Fruit fly (Drosophila melanogaster): ENCODE results near the gene CG9377.
A peak's percentile ranks its signal among the peaks of the same experiment; 100 is the strongest.

Gene CG9377

DNA sequence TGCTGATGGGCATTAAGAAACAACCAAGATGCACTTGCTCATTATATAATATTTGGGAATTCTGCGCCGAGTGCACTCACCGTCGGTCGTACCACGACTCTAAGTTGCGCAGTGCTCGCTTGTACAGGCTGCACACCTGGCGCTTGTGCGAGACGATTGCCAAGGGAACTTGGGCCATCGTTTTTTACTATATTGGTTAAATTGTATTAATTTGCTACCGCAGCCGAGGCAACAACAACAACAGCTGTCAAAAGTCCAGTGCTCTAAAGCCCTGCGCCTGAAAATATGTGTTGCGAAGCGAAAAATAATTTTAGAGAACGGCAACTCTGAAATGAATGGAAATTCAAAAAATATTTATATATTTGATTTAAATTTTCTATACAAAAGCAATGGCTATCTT lies 9.4 kb upstream of the CG9377 start, which contains the start of gene ND-B22 (continued):
- TF ChIP-seq Hsf (GFP tag; optimal IDR thresholded peaks at IDR 0.05), result peak; percentile 47
- TF ChIP-seq CG10147 (GFP tag; optimal IDR thresholded peaks at IDR 0.05), result peak; percentile 17
- no peak for TF ChIP-seq slp2 (GFP tag; optimal IDR thresholded peaks at IDR 0.05)
- TF ChIP-seq GATAe (GFP tag; conservative IDR thresholded peaks at IDR 0.05), result no peak
- peak; percentile 61 for TF ChIP-seq Fer1 (GFP tag; optimal IDR thresholded peaks at IDR 0.05)
- peak; percentile 40 for TF ChIP-seq zfh2 (GFP tag; optimal IDR thresholded peaks at IDR 0.05)
- TF ChIP-seq ato (GFP tag; IDR thresholded peaks at IDR 0.05; ENCODE audit: partially characterized antibody), result no peak; the same call in 1 of the 2 replicates
- peak; percentile 35; the same call in 1 of the 3 replicates for TF ChIP-seq CG34422 (GFP tag; IDR thresholded peaks at IDR 0.05)
- peak; percentile 37 for TF ChIP-seq nom (GFP tag; optimal IDR thresholded peaks at IDR 0.05)
- no peak for TF ChIP-seq fd96Cb (tag; optimal IDR thresholded peaks at IDR 0.05)
- TF ChIP-seq CG34376 (GFP tag; optimal IDR thresholded peaks at IDR 0.05), result peak; percentile 33
- no peak for TF ChIP-seq maf-S (GFP tag; optimal IDR thresholded peaks at IDR 0.05)
- TF ChIP-seq HLH4C (GFP tag; IDR thresholded peaks at IDR 0.05; ENCODE audit: partially characterized antibody), result no peak
- TF ChIP-seq Hr51 (GFP tag; optimal IDR thresholded peaks at IDR 0.05), result peak in 1 of 2 experiments; percentile 5
- no peak for TF ChIP-seq CG8388 (GFP tag; optimal IDR thresholded peaks at IDR 0.05)
- peak; percentile 37; the same call in 1 of the 4 replicates for TF ChIP-seq Dll (GFP tag; IDR thresholded peaks at IDR 0.05; ENCODE audit: partially characterized antibody)
- TF ChIP-seq Lim3 (GFP tag; IDR thresholded peaks at IDR 0.05), result no peak
- TF ChIP-seq tio (GFP tag; optimal IDR thresholded peaks at IDR 0.05), result no peak
- peak; percentile 69 for TF ChIP-seq caup (GFP tag; optimal IDR thresholded peaks at IDR 0.05; ENCODE audit: severe bottlenecking)
- TF ChIP-seq CG13894 (tag; optimal IDR thresholded peaks at IDR 0.05), result peak; percentile 8
- TF ChIP-seq zfh1 (GFP tag; IDR thresholded peaks at IDR 0.05), result peak; percentile 66
- TF ChIP-seq inv (GFP tag; IDR thresholded peaks at IDR 0.05; ENCODE audit: partially characterized antibody), result no peak; the same call in 1 of the 2 replicates
- no peak for TF ChIP-seq CG12769 (tag; optimal IDR thresholded peaks at IDR 0.05)
- TF ChIP-seq Eip74EF (GFP tag; optimal IDR thresholded peaks at IDR 0.05), result no peak
- TF ChIP-seq CG6175 (GFP tag; IDR thresholded peaks at IDR 0.05), result no peak
- TF ChIP-seq bowl (GFP tag; IDR thresholded peaks at IDR 0.05), result no peak
- no peak for TF ChIP-seq Kr (GFP tag; optimal IDR thresholded peaks at IDR 0.05)
- no peak for TF ChIP-seq Abd-B (GFP tag; optimal IDR thresholded peaks at IDR 0.05)
- TF ChIP-seq cwo (GFP tag; optimal IDR thresholded peaks at IDR 0.05), result no peak
- TF ChIP-seq btn (GFP tag; optimal IDR thresholded peaks at IDR 0.05), result no peak
- TF ChIP-seq CG8290 (GFP tag; optimal IDR thresholded peaks at IDR 0.05), result no peak
- TF ChIP-seq CG8290 (tag; optimal IDR thresholded peaks at IDR 0.05), result peak in 1 of 2 experiments; percentile 49
- peak; percentile 39 for TF ChIP-seq CG1233 (GFP tag; optimal IDR thresholded peaks at IDR 0.05)
- no peak for TF ChIP-seq CG31365 (tag; optimal IDR thresholded peaks at IDR 0.05)
- no peak for TF ChIP-seq eve (GFP tag; optimal IDR thresholded peaks at IDR 0.05)
- peak; percentile 16; the same call in 1 of the 3 replicates for TF ChIP-seq CG7963 (GFP tag; IDR thresholded peaks at IDR 0.05; ENCODE audit: partially characterized antibody)
- TF ChIP-seq CG7786 (GFP tag; optimal IDR thresholded peaks at IDR 0.05), result peak; percentile 5
- TF ChIP-seq jigr1 (GFP tag; IDR thresholded peaks at IDR 0.05), result no peak
- TF ChIP-seq stwl (tag; optimal IDR thresholded peaks at IDR 0.05), result peak; percentile 96
- TF ChIP-seq E2f1 (GFP tag; IDR thresholded peaks at IDR 0.05), result no peak
- TF ChIP-seq peb (GFP tag; IDR thresholded peaks at IDR 0.05), result no peak
- TF ChIP-seq CG15514 (GFP tag; optimal IDR thresholded peaks at IDR 0.05), result peak; percentile 57
- no peak for TF ChIP-seq CG14965 (GFP tag; optimal IDR thresholded peaks at IDR 0.05; ENCODE audit: borderline replicate concordance)
- peak; percentile 23 for TF ChIP-seq CG7987 (GFP tag; optimal IDR thresholded peaks at IDR 0.05)

Measured in whole organism, embryonic.